Fruit fly (Drosophila melanogaster): Measurements from ENCODE around the gene CG18088.

Gene CG18088

DNA sequence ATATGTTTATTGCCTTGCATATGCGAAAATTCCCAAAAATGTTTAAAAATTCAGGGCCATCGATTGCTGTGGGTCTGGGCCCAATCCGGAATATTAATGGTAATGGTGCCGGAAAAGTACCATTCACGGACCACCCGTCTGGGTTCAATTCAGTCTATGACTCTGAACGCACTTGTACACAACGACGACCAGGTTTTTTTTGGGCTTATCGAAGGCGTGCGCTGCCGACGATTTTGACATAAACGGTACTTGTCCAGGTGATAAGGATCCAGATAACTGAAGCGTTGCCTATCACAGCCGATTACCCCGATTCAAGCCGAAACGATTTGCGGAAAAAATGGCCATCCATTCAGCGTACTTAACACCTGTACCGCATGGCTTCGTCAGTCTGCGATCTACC, 24.2 kb downstream of the CG18088 start, which contains the start of gene CG9555:
Gene CG9555, plus strand, starts transcription at position 153 of the 400 bp plus-strand sequence.
- no peak for TF ChIP-seq Ets98B (GFP tag; IDR thresholded peaks at IDR 0.05)
- TF ChIP-seq CG17806 (tag; optimal IDR thresholded peaks at IDR 0.05), result no peak
- no peak for TF ChIP-seq CG8159 (tag; optimal IDR thresholded peaks at IDR 0.05)
- TF ChIP-seq fd96Ca (GFP tag; IDR thresholded peaks at IDR 0.05), result no peak
- TF ChIP-seq D1 (tag; optimal IDR thresholded peaks at IDR 0.05), result no peak
- no peak for TF ChIP-seq Pif1B (GFP tag; optimal IDR thresholded peaks at IDR 0.05)
- no peak for TF ChIP-seq EcR (GFP tag; optimal IDR thresholded peaks at IDR 0.05)
- TF ChIP-seq rn (GFP tag; IDR thresholded peaks at IDR 0.05), result no peak
- TF ChIP-seq CG34367 (tag; optimal IDR thresholded peaks at IDR 0.05), result no peak
- no peak for TF ChIP-seq CG4496 (GFP tag; IDR thresholded peaks at IDR 0.05)
- no peak for TF ChIP-seq Snoo (tag; optimal IDR thresholded peaks at IDR 0.05)
- no peak for TF ChIP-seq CG12605 (GFP tag; IDR thresholded peaks at IDR 0.05)
- no peak for TF ChIP-seq CG8301 (tag; optimal IDR thresholded peaks at IDR 0.05)
- no peak for TF ChIP-seq CG9948 (tag; optimal IDR thresholded peaks at IDR 0.05)
- TF ChIP-seq CG10348 (GFP tag; IDR thresholded peaks at IDR 0.05), result no peak
- no peak for TF ChIP-seq gl (tag; optimal IDR thresholded peaks at IDR 0.05)
- no peak for TF ChIP-seq CG14655 (GFP tag; optimal IDR thresholded peaks at IDR 0.05)
- TF ChIP-seq CG32121 (GFP tag; IDR thresholded peaks at IDR 0.05), result no peak

DNA sequence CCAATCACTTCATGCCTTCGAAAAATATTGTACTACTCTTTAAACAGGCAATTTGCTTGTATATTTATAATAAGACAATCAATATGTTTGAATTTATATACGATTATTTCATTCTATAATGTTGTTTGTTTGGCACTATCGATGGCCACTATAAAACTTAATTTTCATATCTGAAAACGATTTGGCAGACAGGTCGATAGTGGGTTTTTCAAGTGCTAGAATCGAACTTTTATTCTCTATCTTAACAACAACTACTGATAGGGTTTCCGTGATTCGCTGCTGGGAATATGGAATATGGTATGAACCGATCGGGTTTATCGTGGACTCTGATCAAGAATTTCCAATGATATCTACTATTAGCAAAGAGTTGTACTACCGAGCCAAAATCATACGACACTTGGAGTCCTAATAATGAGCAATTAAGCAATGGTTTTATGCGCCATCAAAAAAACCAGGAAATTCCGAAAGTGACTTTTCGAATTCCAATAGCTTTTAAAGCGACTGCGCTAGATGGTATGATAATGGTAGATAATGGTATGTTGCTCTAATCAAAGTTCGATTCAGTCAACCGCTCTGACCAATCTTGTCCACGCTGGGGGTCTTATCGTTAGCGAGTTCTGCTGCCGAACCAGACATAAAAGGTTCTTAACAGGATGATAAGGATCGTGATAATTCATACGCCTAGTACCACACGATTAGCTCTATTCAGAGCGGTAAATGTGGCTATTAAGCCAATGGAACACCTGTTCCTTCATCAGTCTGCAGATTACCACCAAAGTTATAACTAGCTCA, 26.5 kb downstream of the CG18088 start, which contains the start of gene CG17906:
Gene CG17906, plus strand, starts transcription at position 742 of the 792 bp plus-strand sequence.
- TF ChIP-seq CG34367 (tag; optimal IDR thresholded peaks at IDR 0.05) (no peak), fd96Ca (GFP tag; IDR thresholded peaks at IDR 0.05) (no peak), CG17806 (tag; optimal IDR thresholded peaks at IDR 0.05) (no peak), gl (tag; optimal IDR thresholded peaks at IDR 0.05) (no peak)

DNA sequence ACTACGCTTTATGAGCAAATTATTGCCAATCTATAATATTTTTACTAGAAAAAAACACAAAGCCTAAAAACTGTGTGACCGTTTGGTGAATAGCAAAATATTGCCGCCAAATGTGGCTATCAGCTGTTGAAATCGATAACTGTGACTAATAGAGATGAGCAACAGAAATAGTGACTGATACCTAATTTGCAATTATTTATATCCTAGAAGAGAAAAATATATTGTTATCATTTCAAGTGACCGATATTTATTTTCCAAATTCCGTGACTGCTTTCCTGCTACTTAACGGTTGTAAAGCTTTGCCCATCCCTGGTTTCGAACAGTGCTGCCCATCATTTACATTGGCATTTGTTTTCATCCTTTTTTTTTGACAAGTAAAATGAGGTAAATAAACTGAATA, 29.9 kb downstream of the CG18088 start, which contains the start of the genes alien and CG18661:
Gene alien, minus strand, starts transcription at position 95 of the 400 bp plus-strand sequence.
Gene CG18661, plus strand, starts transcription at position 321 of the 400 bp plus-strand sequence.
- TF ChIP-seq Ets98B (GFP tag; IDR thresholded peaks at IDR 0.05), result peak; percentile 93
- TF ChIP-seq rn (GFP tag; IDR thresholded peaks at IDR 0.05), result peak; percentile 92
- TF ChIP-seq Snoo (tag; optimal IDR thresholded peaks at IDR 0.05), result peak; percentile 96
- peak; percentile 74 for TF ChIP-seq CG12605 (GFP tag; IDR thresholded peaks at IDR 0.05)
- TF ChIP-seq Pif1A (GFP tag; optimal IDR thresholded peaks at IDR 0.05), result peak; percentile 95
- TF ChIP-seq CG14655 (GFP tag; optimal IDR thresholded peaks at IDR 0.05), result peak; percentile 77
- TF ChIP-seq EcR (GFP tag; optimal IDR thresholded peaks at IDR 0.05), result no peak
- TF ChIP-seq CG32121 (GFP tag; IDR thresholded peaks at IDR 0.05), result peak; percentile 88
- TF ChIP-seq Pif1B (GFP tag; optimal IDR thresholded peaks at IDR 0.05), result no peak
- peak; percentile 71 for TF ChIP-seq CG15710 (tag; optimal IDR thresholded peaks at IDR 0.05)
- peak; percentile 60 for TF ChIP-seq CG8301 (tag; optimal IDR thresholded peaks at IDR 0.05)
- peak; percentile 50 for TF ChIP-seq CG17806 (tag; optimal IDR thresholded peaks at IDR 0.05)
- TF ChIP-seq CG8159 (tag; optimal IDR thresholded peaks at IDR 0.05), result peak; percentile 73
- peak; percentile 92 for TF ChIP-seq CG10348 (GFP tag; IDR thresholded peaks at IDR 0.05)
- peak; percentile 31 for TF ChIP-seq gl (tag; optimal IDR thresholded peaks at IDR 0.05)
- TF ChIP-seq CG4496 (GFP tag; IDR thresholded peaks at IDR 0.05), result peak; percentile 94
- TF ChIP-seq D1 (tag; optimal IDR thresholded peaks at IDR 0.05), result no peak
- peak; percentile 95 for TF ChIP-seq fd96Ca (GFP tag; IDR thresholded peaks at IDR 0.05)
- TF ChIP-seq CG13204 (GFP tag; optimal IDR thresholded peaks at IDR 0.05), result no peak
- peak; percentile 50 for TF ChIP-seq CG34367 (tag; optimal IDR thresholded peaks at IDR 0.05)
- peak; percentile 53 for TF ChIP-seq CG9948 (tag; optimal IDR thresholded peaks at IDR 0.05)

DNA sequence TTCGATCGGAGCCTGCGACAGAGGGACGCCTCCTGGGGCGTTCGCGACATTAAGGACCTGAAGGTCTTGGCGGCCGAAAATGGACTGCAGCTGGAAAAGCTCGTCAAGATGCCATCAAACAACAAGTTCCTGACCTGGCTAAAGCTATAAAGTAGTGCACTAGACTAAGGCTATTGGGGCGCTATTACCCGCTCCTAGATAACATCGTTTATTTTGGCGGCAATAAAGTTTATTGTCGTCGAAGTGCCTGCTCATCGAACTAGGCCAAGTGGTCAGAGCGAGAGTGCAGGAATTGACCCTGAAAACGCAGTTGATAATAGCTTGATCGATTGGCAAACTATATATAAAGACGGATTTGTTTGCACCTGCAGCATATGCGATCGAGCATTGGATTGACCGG, 30.9 kb downstream of the CG18088 start, which contains the start of gene Try29F:
Gene Try29F, plus strand, starts transcription at position 301 of the 400 bp plus-strand sequence.
- no peak for TF ChIP-seq Pif1B (GFP tag; optimal IDR thresholded peaks at IDR 0.05)
- no peak for TF ChIP-seq D1 (tag; optimal IDR thresholded peaks at IDR 0.05)
- TF ChIP-seq Ets98B (GFP tag; IDR thresholded peaks at IDR 0.05), result no peak
- no peak for TF ChIP-seq CG32121 (GFP tag; IDR thresholded peaks at IDR 0.05)
- no peak for TF ChIP-seq CG8301 (tag; optimal IDR thresholded peaks at IDR 0.05)
- TF ChIP-seq Snoo (tag; optimal IDR thresholded peaks at IDR 0.05), result no peak
- TF ChIP-seq gl (tag; optimal IDR thresholded peaks at IDR 0.05), result no peak
- no peak for TF ChIP-seq CG8159 (tag; optimal IDR thresholded peaks at IDR 0.05)
- TF ChIP-seq CG15710 (tag; optimal IDR thresholded peaks at IDR 0.05), result no peak
- TF ChIP-seq fd96Ca (GFP tag; IDR thresholded peaks at IDR 0.05), result no peak
- TF ChIP-seq CG13204 (GFP tag; optimal IDR thresholded peaks at IDR 0.05), result no peak
- TF ChIP-seq CG17806 (tag; optimal IDR thresholded peaks at IDR 0.05), result no peak
- no peak for TF ChIP-seq EcR (GFP tag; optimal IDR thresholded peaks at IDR 0.05)
- no peak for TF ChIP-seq CG14655 (GFP tag; optimal IDR thresholded peaks at IDR 0.05)
- TF ChIP-seq CG34367 (tag; optimal IDR thresholded peaks at IDR 0.05), result no peak
- no peak for TF ChIP-seq CG10348 (GFP tag; IDR thresholded peaks at IDR 0.05)
- no peak for TF ChIP-seq CG4496 (GFP tag; IDR thresholded peaks at IDR 0.05)
- no peak for TF ChIP-seq CG9948 (tag; optimal IDR thresholded peaks at IDR 0.05)
- TF ChIP-seq Pif1A (GFP tag; optimal IDR thresholded peaks at IDR 0.05), result no peak
- TF ChIP-seq rn (GFP tag; IDR thresholded peaks at IDR 0.05), result no peak

DNA sequence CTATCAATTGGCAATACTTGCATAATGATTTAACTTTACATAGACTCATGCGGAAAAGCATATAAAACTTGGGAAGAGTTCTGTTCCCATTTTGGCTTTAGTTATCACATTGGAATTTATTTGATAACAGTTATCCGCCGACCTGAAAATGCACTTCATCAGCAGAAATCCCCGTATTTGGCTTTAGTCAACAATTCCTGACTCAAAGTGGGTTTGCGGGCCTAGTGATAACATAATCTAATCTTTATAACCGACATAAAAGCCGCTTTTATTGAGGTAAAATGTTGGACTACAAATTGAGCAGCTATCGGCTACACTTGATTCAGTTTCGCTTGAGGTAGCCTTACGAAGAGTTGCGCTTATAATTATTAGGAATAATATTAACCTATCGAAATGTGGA, 42.9 kb downstream of the CG18088 start, which contains the start of gene CG9568:
Gene CG9568, plus strand, starts transcription at position 317 of the 400 bp plus-strand sequence.
- no peak for TF ChIP-seq Snoo (tag; optimal IDR thresholded peaks at IDR 0.05)
- TF ChIP-seq Pif1A (GFP tag; optimal IDR thresholded peaks at IDR 0.05), result no peak
- no peak for TF ChIP-seq CG9948 (tag; optimal IDR thresholded peaks at IDR 0.05)
- no peak for TF ChIP-seq EcR (GFP tag; optimal IDR thresholded peaks at IDR 0.05)
- TF ChIP-seq CG17806 (tag; optimal IDR thresholded peaks at IDR 0.05), result no peak
- no peak for TF ChIP-seq CG34367 (tag; optimal IDR thresholded peaks at IDR 0.05)
- TF ChIP-seq Pif1B (GFP tag; optimal IDR thresholded peaks at IDR 0.05), result no peak
- no peak for TF ChIP-seq fd96Ca (GFP tag; IDR thresholded peaks at IDR 0.05)
- no peak for TF ChIP-seq CG8301 (tag; optimal IDR thresholded peaks at IDR 0.05)
- TF ChIP-seq gl (tag; optimal IDR thresholded peaks at IDR 0.05), result no peak
- TF ChIP-seq CG8159 (tag; optimal IDR thresholded peaks at IDR 0.05), result no peak
- TF ChIP-seq rn (GFP tag; IDR thresholded peaks at IDR 0.05), result no peak
